Worm (Caenorhabditis elegans) whole organism, late embryonic: ENCODE measurements around the gene elt-3.

Experiments
- dmd-4 ChIP-seq: sonication (generic microtip); optimal IDR thresholded peaks from 2 replicates; lab custom pipeline; 2016; ENCODE audit warnings: borderline replicate concordance, missing genetic modification characterization, missing compliant biosample characterization
- elt-4 ChIP-seq: sonication (generic microtip); optimal IDR thresholded peaks from 2 replicates; lab custom pipeline; 2016; ENCODE audit warnings: missing genetic modification characterization, missing compliant biosample characterization
- gmeb-2 ChIP-seq: sonication (generic microtip); optimal IDR thresholded peaks from 2 replicates; lab custom pipeline; 2016; ENCODE audit warnings: missing genetic modification characterization, inconsistent platforms, missing compliant biosample characterization
- lin-11 ChIP-seq: fragments of 200-800 bp; sonication (Bioruptor generic); optimal IDR thresholded peaks from 2 replicates; lab custom pipeline; 2018; ENCODE audit warnings: mild to moderate bottlenecking, missing genetic modification characterization, missing compliant biosample characterization
- pha-4 ChIP-seq: fragments of 150-350 bp; optimal IDR thresholded peaks from 2 replicates; lab custom pipeline; 2018; ENCODE audit warnings: missing biosample characterization, missing genetic modification reagents, missing genetic modification characterization
- pqm-1 ChIP-seq: sonication (generic microtip); optimal IDR thresholded peaks from 2 replicates; lab custom pipeline; 2016; ENCODE audit warnings: missing genetic modification characterization, missing compliant biosample characterization
- sdc-2 ChIP-seq: sonication (generic microtip); optimal IDR thresholded peaks from 2 replicates; lab custom pipeline; 2016; ENCODE audit warnings: missing genotype, missing genetic modification characterization, missing compliant biosample characterization

DNA sequence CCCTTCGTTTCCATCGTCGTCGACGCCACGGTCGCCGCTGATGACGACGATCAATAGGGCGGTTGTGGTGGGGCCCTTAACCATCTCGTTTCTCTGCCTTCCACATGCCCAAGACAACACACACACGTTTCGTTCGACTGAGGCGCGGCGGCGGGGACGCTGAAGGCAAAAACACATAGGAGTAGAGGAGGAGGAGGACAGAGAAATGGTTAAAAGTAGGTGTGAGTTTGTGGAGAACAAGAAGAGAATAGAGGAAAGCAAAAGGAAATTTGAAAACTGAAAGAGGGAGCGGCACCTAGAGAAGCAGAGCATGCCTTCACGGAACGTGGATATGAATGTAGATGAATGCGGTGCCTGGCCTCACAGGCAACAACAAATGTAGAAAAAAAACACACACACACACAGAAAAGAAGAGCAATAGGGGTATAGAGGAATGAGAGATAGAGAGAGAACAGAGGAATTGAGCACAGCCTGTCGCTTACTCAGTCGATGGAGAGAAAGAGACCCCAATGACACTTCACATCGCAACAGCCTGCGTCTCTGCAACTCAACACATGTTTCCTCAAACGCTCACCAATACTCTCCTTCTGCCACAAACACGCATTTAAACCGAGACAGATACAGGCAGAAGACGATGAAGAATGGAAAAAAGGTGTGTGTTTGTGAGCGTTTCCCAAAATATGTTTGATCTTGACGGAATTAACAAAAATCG, 34.7 kb downstream of the elt-3 start:
- TF ChIP-seq pha-4 (no peak), sdc-2 (tag; lab: Kevin White, UChicago) (no peak), pqm-1 (tag; lab: Kevin White, UChicago) (no peak), elt-4 (no peak), dmd-4 (tag; lab: Kevin White, UChicago) (no peak), gmeb-2 (tag; lab: Kevin White, UChicago) (no peak), lin-11 (tag; lab: Kevin White, UChicago) (no peak)
